Worm (Caenorhabditis elegans) whole organism, L3 larva: Measurements from ENCODE around the gene Y43F8A.2.
"Not testable (repeated sequence)": the region's sequence is repeated elsewhere in the genome, so short reads cannot be mapped to it uniquely, and the experiment has no call there.

Experiments
- R02D3.7 ChIP-seq: fragments of 150-350 bp; optimal IDR thresholded peaks from 2 replicates; lab custom pipeline; 2014; ENCODE audit warnings: missing biosample characterization, missing genetic modification characterization
- egl-27 ChIP-seq: sonication (generic microtip); optimal IDR thresholded peaks from 4 replicates; lab custom pipeline; 2017; ENCODE audit warnings: missing biosample characterization, missing genetic modification reagents, missing genetic modification characterization
- elt-1 ChIP-seq: fragments of 150-350 bp; optimal IDR thresholded peaks from 2 replicates; lab custom pipeline; 2014; ENCODE audit warnings: missing biosample characterization, missing genetic modification characterization
- nfya-1 ChIP-seq: sonication (generic microtip); optimal IDR thresholded peaks from 2 replicates; lab custom pipeline; 2017; ENCODE audit warnings: missing genetic modification characterization, mild to moderate bottlenecking, missing compliant biosample characterization, antibody characterized with exemption, moderate library complexity; ENCODE audit not compliant: insufficient read depth
- nhr-67 ChIP-seq: fragments of 150-350 bp; optimal IDR thresholded peaks from 2 replicates; lab custom pipeline; 2014; ENCODE audit warnings: missing biosample characterization, missing genetic modification characterization
- nhr-77 ChIP-seq: fragments of 150-350 bp; optimal IDR thresholded peaks from 2 replicates; lab custom pipeline; 2014; ENCODE audit warnings: missing biosample characterization, missing genetic modification characterization
- skn-1 ChIP-seq: fragments of 150-350 bp; optimal IDR thresholded peaks from 2 replicates; lab custom pipeline; 2014; ENCODE audit warnings: missing biosample characterization, missing genetic modification characterization
- ztf-4 ChIP-seq: fragments of 150-350 bp; optimal IDR thresholded peaks from 2 replicates; lab custom pipeline; 2014; ENCODE audit warnings: missing biosample characterization, missing genetic modification characterization

DNA sequence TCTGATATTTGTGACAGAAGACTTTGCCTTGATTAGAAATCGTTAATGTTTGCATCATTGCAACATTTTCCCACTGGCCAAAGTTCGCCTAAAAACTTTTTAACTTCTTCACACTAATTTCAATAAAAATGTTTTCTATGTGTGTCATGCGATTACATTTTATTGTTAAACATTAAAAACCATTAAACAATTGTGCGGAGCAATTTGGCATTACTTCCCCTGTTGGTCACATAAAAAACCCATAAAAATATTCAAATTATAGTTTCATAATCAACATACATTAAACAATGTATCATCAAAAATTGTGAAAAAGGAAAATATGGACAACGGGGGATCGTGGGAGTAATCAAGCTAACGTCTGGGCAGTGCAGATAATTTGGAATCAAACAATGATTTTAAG, 47.9 kb downstream of the Y43F8A.2 start:
- TF ChIP-seq elt-1 (tag; lab: Kevin White, UChicago); nhr-67 (tag; lab: Kevin White, UChicago); nhr-77 (tag; lab: Kevin White, UChicago); nfya-1; R02D3.7 (tag; lab: Kevin White, UChicago); ztf-4 (tag; lab: Kevin White, UChicago); egl-27 (tag; lab: Kevin White, UChicago); skn-1 (tag; lab: Kevin White, UChicago): not testable (repeated sequence)
